Worm (Caenorhabditis elegans) whole organism, L4 larva: ENCODE results near the gene stc-1.
A peak's percentile ranks its signal among the peaks of the same experiment; 100 is the strongest.

ENCODE experiments used
- D1046.2 ChIP-seq: fragments of 200-800 bp; sonication (Bioruptor generic); IDR thresholded peaks from 2 replicates; pipeline ENCODE4 v1.3.6; 2022; ENCODE audit warnings: missing genetic modification characterization, missing compliant biosample characterization
- T26A8.4 ChIP-seq: fragments of 200-800 bp; sonication (Bioruptor generic); IDR thresholded peaks from 2 replicates; pipeline ENCODE4 v1.3.6; 2022; ENCODE audit warnings: missing genetic modification characterization, missing compliant biosample characterization
- Y48G9A.11 ChIP-seq: fragments of 200-800 bp; sonication (Bioruptor generic); IDR thresholded peaks from 2 replicates; pipeline ENCODE4 v1.3.6; 2022; ENCODE audit warnings: missing genetic modification reagents, missing genetic modification characterization, missing compliant biosample characterization
- ZK337.2 ChIP-seq: fragments of 200-800 bp; sonication (Bioruptor generic); IDR thresholded peaks from 2 replicates; pipeline ENCODE4 v1.3.6; 2022; ENCODE audit warnings: missing genetic modification reagents, missing genetic modification characterization, missing compliant biosample characterization
- aha-1 ChIP-seq: fragments of 150-350 bp; peaks from one replicate; lab custom pipeline; 2014; ENCODE audit warnings: missing biosample characterization, missing genetic modification characterization
- ama-1 ChIP-seq: fragments of 150-350 bp; optimal IDR thresholded peaks from 2 replicates; lab custom pipeline; 2014; ENCODE audit warnings: inconsistent platforms, mixed read lengths
- ceh-62 ChIP-seq: sonication (generic microtip); optimal IDR thresholded peaks from 2 replicates; lab custom pipeline; 2017; ENCODE audit warnings: missing biosample characterization, missing genetic modification characterization
- cey-2 ChIP-seq: sonication (generic microtip); optimal IDR thresholded peaks from 3 replicates; lab custom pipeline; 2017; ENCODE audit warnings: missing genetic modification characterization, mild to moderate bottlenecking, missing compliant biosample characterization, antibody characterized with exemption, borderline replicate concordance; ENCODE audit not compliant: insufficient read depth
- ctbp-1 ChIP-seq: fragments of 200-800 bp; sonication (Bioruptor generic); IDR thresholded peaks from 2 replicates; pipeline ENCODE4 v1.3.6; 2022; ENCODE audit warnings: missing genetic modification reagents, missing genetic modification characterization, missing compliant biosample characterization
- daf-16 ChIP-seq, 3 experiments: sonication (generic microtip); optimal IDR thresholded peaks; 2 replicates each; lab custom pipeline; 2016 to 2017; ENCODE audit warnings: missing genetic modification characterization in 3 of 3, missing genetic modification reagents in 3 of 3, mild to moderate bottlenecking in 2 of 3, missing compliant biosample characterization in 2 of 3, missing biosample characterization in 1 of 3, moderate library complexity in 1 of 3
- daf-19 ChIP-seq: fragments of 200-800 bp; sonication (Bioruptor generic); conservative IDR thresholded peaks from 2 replicates; pipeline ENCODE4 v1.3.6; 2022; ENCODE audit warnings: missing genetic modification characterization, missing compliant biosample characterization
- daf-8 ChIP-seq: fragments of 200-800 bp; sonication (Bioruptor generic); IDR thresholded peaks from 2 replicates; pipeline ENCODE4 v1.3.6; 2022; ENCODE audit warnings: missing genetic modification characterization, missing compliant biosample characterization
- dmd-8 ChIP-seq: fragments of 200-800 bp; sonication (Bioruptor generic); IDR thresholded peaks from 2 replicates; pipeline ENCODE4 v1.3.6; 2022; ENCODE audit warnings: missing genetic modification characterization, missing compliant biosample characterization
- dpl-1 ChIP-seq: fragments of 150-350 bp; optimal IDR thresholded peaks from 2 replicates; lab custom pipeline; 2014; ENCODE audit warnings: missing biosample characterization, missing genetic modification reagents, missing genetic modification characterization
- duxl-1 ChIP-seq: sonication (generic microtip); optimal IDR thresholded peaks from 2 replicates; lab custom pipeline; 2016; ENCODE audit warnings: mild to moderate bottlenecking, missing genetic modification characterization, moderate library complexity, missing compliant biosample characterization; ENCODE audit not compliant: poor library complexity
- dve-1 ChIP-seq: sonication (generic microtip); optimal IDR thresholded peaks from 2 replicates; lab custom pipeline; 2017; ENCODE audit warnings: antibody characterized with exemption, mild to moderate bottlenecking, missing genetic modification characterization, missing compliant biosample characterization; ENCODE audit not compliant: insufficient read depth
- egl-27 ChIP-seq: sonication (generic microtip); optimal IDR thresholded peaks from 3 replicates; lab custom pipeline; 2017; ENCODE audit warnings: missing biosample characterization, missing genetic modification reagents, missing genetic modification characterization
- egl-43 ChIP-seq: fragments of 200-800 bp; sonication (Bioruptor generic); IDR thresholded peaks from 2 replicates; pipeline ENCODE4 v1.3.6; 2022; ENCODE audit warnings: missing genetic modification reagents, missing genetic modification characterization, missing compliant biosample characterization
- hif-1 ChIP-seq, 2 experiments: sonication (generic microtip); optimal IDR thresholded peaks; 2 replicates each; lab custom pipeline; 2016 to 2017; ENCODE audit warnings: missing compliant biosample characterization in 2 of 2, missing genetic modification characterization in 2 of 2, missing genetic modification reagents in 2 of 2, missing genotype in 2 of 2, mild to moderate bottlenecking in 1 of 2
- jun-1 ChIP-seq: fragments of 150-350 bp; optimal IDR thresholded peaks from 2 replicates; lab custom pipeline; 2014; ENCODE audit warnings: missing biosample characterization, missing genetic modification reagents, missing genetic modification characterization
- lin-29 ChIP-seq: fragments of 200-800 bp; sonication (Bioruptor generic); IDR thresholded peaks from 2 replicates; pipeline ENCODE4 v1.3.6; 2022; ENCODE audit warnings: missing genetic modification reagents, missing genetic modification characterization, missing compliant biosample characterization
- lin-38 ChIP-seq: fragments of 200-800 bp; sonication (Bioruptor generic); IDR thresholded peaks from 2 replicates; pipeline ENCODE4 v1.3.6; 2022; ENCODE audit warnings: missing genetic modification reagents, missing genetic modification characterization, missing compliant biosample characterization
- lir-3 ChIP-seq: sonication (generic microtip); optimal IDR thresholded peaks from 2 replicates; lab custom pipeline; 2016; ENCODE audit warnings: mild to moderate bottlenecking, missing genetic modification characterization, missing compliant biosample characterization
- lsy-2 ChIP-seq, 2 experiments: fragments of 150-350 bp in 1 of 2; sonication (generic microtip) in 1 of 2; optimal IDR thresholded peaks; 2 replicates each; lab custom pipeline; 2014 to 2017; ENCODE audit warnings: missing biosample characterization in 2 of 2, missing genetic modification characterization in 2 of 2
- madf-9 ChIP-seq: fragments of 200-800 bp; sonication (Bioruptor generic); conservative IDR thresholded peaks from 2 replicates; pipeline ENCODE4 v1.3.6; 2022; ENCODE audit warnings: missing genetic modification reagents, missing genetic modification characterization, missing compliant biosample characterization
- mes-2 ChIP-seq: sonication (generic microtip); optimal IDR thresholded peaks from 2 replicates; lab custom pipeline; 2016; ENCODE audit warnings: missing genotype, mild to moderate bottlenecking, missing genetic modification characterization, missing compliant biosample characterization; ENCODE audit not compliant: poor library complexity, severe bottlenecking
- nhr-102 ChIP-seq: sonication (generic microtip); optimal IDR thresholded peaks from 2 replicates; lab custom pipeline; 2016; ENCODE audit warnings: mild to moderate bottlenecking, missing genetic modification characterization, moderate library complexity, missing compliant biosample characterization
- nhr-11 ChIP-seq: fragments of 150-350 bp; optimal IDR thresholded peaks from 2 replicates; lab custom pipeline; 2014; ENCODE audit warnings: missing biosample characterization, missing genetic modification characterization
- nhr-111 ChIP-seq: fragments of 200-800 bp; sonication (Bioruptor generic); optimal IDR thresholded peaks from 2 replicates; lab custom pipeline; 2018; ENCODE audit warnings: mild to moderate bottlenecking, missing genetic modification characterization, missing compliant biosample characterization
- nhr-25 ChIP-seq: sonication (generic microtip); optimal IDR thresholded peaks from 2 replicates; lab custom pipeline; 2017; ENCODE audit warnings: missing genetic modification characterization, mild to moderate bottlenecking, missing compliant biosample characterization, antibody characterized with exemption, moderate library complexity, borderline replicate concordance; ENCODE audit not compliant: insufficient read depth
- nhr-41 ChIP-seq: fragments of 200-800 bp; sonication (Bioruptor generic); IDR thresholded peaks from 2 replicates; pipeline ENCODE4 v1.3.6; 2022; ENCODE audit warnings: missing genetic modification reagents, missing genetic modification characterization, missing compliant biosample characterization
- nhr-48 ChIP-seq: sonication (generic microtip); optimal IDR thresholded peaks from 2 replicates; lab custom pipeline; 2016; ENCODE audit warnings: mild to moderate bottlenecking, missing genetic modification characterization, missing compliant biosample characterization
- nhr-6 ChIP-seq: fragments of 150-350 bp; optimal IDR thresholded peaks from 2 replicates; lab custom pipeline; 2014; ENCODE audit warnings: missing biosample characterization, missing genetic modification characterization
- nhr-76 ChIP-seq: fragments of 150-350 bp; optimal IDR thresholded peaks from 2 replicates; lab custom pipeline; 2014; ENCODE audit warnings: missing biosample characterization, missing genetic modification characterization
- nhr-77 ChIP-seq: fragments of 150-350 bp; optimal IDR thresholded peaks from 2 replicates; lab custom pipeline; 2014; ENCODE audit warnings: missing biosample characterization, missing genetic modification characterization
- pha-4 ChIP-seq, 2 experiments: fragments of 150-350 bp in 1 of 2; fragments of 200-800 bp in 1 of 2; sonication (Bioruptor generic) in 1 of 2; IDR thresholded peaks in 1 of 2; optimal IDR thresholded peaks in 1 of 2; 2 replicates each; pipeline versions ENCODE4 v1.3.6 to Lab custom; 2014 to 2022; ENCODE audit warnings: missing genetic modification characterization in 2 of 2, missing genetic modification reagents in 2 of 2, missing biosample characterization in 1 of 2, missing compliant biosample characterization in 1 of 2
- pqm-1 ChIP-seq: sonication (generic microtip); optimal IDR thresholded peaks from 2 replicates; lab custom pipeline; 2017; ENCODE audit warnings: missing biosample characterization, missing genetic modification characterization
- saeg-2 ChIP-seq: fragments of 200-800 bp; sonication (Bioruptor generic); IDR thresholded peaks from 2 replicates; pipeline ENCODE4 v1.3.6; 2022; ENCODE audit warnings: missing genetic modification reagents, missing genetic modification characterization, missing compliant biosample characterization
- sdz-12 ChIP-seq: fragments of 200-800 bp; sonication (Bioruptor generic); optimal IDR thresholded peaks from 2 replicates; lab custom pipeline; 2018; ENCODE audit warnings: mild to moderate bottlenecking, missing genetic modification characterization, missing compliant biosample characterization
- set-16 ChIP-seq: fragments of 200-800 bp; sonication (Bioruptor generic); IDR thresholded peaks from 2 replicates; pipeline ENCODE4 v1.3.6; 2022; ENCODE audit warnings: missing genetic modification reagents, missing genetic modification characterization, missing compliant biosample characterization
- skn-1 ChIP-seq: fragments of 150-350 bp; optimal IDR thresholded peaks from 2 replicates; lab custom pipeline; 2014; ENCODE audit warnings: missing biosample characterization, missing genetic modification characterization
- tag-97 ChIP-seq: fragments of 200-800 bp; sonication (Bioruptor generic); IDR thresholded peaks from 2 replicates; pipeline ENCODE4 v1.3.6; 2022; ENCODE audit warnings: missing genetic modification characterization, missing compliant biosample characterization
- unc-62 ChIP-seq, 3 experiments: fragments of 150-350 bp in 1 of 3; sonication (generic microtip); optimal IDR thresholded peaks in 2 of 3; peaks in 1 of 3; 1 replicate in 1 of 3; 2 replicates in 2 of 3; lab custom pipeline; 2014 to 2017; ENCODE audit warnings: missing biosample characterization in 3 of 3, missing genetic modification characterization in 3 of 3, missing genetic modification reagents in 3 of 3, missing genotype in 1 of 3
- vab-7 ChIP-seq: fragments of 200-800 bp; sonication (Bioruptor generic); IDR thresholded peaks from 2 replicates; pipeline ENCODE4 v1.3.6; 2022; ENCODE audit warnings: missing genetic modification reagents, missing genetic modification characterization, missing compliant biosample characterization
- zfp-3 ChIP-seq: fragments of 200-800 bp; sonication (Bioruptor generic); conservative IDR thresholded peaks from 2 replicates; pipeline ENCODE4 v1.3.6; 2022; ENCODE audit warnings: missing genetic modification reagents, missing genetic modification characterization, missing compliant biosample characterization
- zip-2 ChIP-seq: fragments of 150-350 bp; optimal IDR thresholded peaks from 2 replicates; lab custom pipeline; 2014; ENCODE audit warnings: missing biosample characterization, missing genetic modification characterization

Gene stc-1

ce11 chrII:8569038-8569977, 3.4 kb upstream of the stc-1 start, which contains the start of the genes col-38 and rpl-5 (continued):
- TF ChIP-seq ctbp-1 (GFP tag; lab: Robert Waterston, UW), result no peak
- peak; percentile 87 for TF ChIP-seq nhr-11
- TF ChIP-seq pha-4 (GFP tag; IDR thresholded peaks at IDR 0.05; lab: Robert Waterston, UW), result no peak
- peak; percentile 84 for TF ChIP-seq pha-4 (tag; optimal IDR thresholded peaks at IDR 0.05; lab: Kevin White, UChicago)
- TF ChIP-seq T26A8.4 (GFP tag; lab: Robert Waterston, UW), result peak; percentile 69
- peak; percentile 93 for TF ChIP-seq nhr-77 (tag; lab: Kevin White, UChicago)
- TF ChIP-seq daf-16 (GFP tag; optimal IDR thresholded peaks at IDR 0.05; lab: Kevin White, UChicago), result no peak
- TF ChIP-seq daf-16 (tag; optimal IDR thresholded peaks at IDR 0.05; lab: Kevin White, UChicago), result peak; percentile 79
- TF ChIP-seq zip-2 (tag; lab: Kevin White, UChicago), result peak; percentile 7
- 0 out of 2 replicates have a peak, but pooled peaks have one; percentile 51 for TF ChIP-seq daf-19 (GFP tag; lab: Robert Waterston, UW)
- no peak for TF ChIP-seq tag-97
- TF ChIP-seq jun-1, result peak; percentile 0
- TF ChIP-seq lir-3 (tag; lab: Kevin White, UChicago), result no peak
- no peak for TF ChIP-seq Y48G9A.11 (GFP tag; lab: Robert Waterston, UW)
- no peak for TF ChIP-seq D1046.2 (GFP tag; lab: Robert Waterston, UW)
- TF ChIP-seq lin-29, result no peak
- TF ChIP-seq pqm-1 (tag; lab: Kevin White, UChicago), result no peak
- TF ChIP-seq madf-9, result no peak
- peak; percentile 92 for TF ChIP-seq mes-2 (tag; lab: Kevin White, UChicago)
- TF ChIP-seq lsy-2 (tag; optimal IDR thresholded peaks at IDR 0.05; lab: Kevin White, UChicago), result peak; percentile 89 to 98
- TF ChIP-seq unc-62 (GFP tag; optimal IDR thresholded peaks at IDR 0.05 in 1 of 2; lab: Kevin White, UChicago), result peak in 1 of 2 experiments; percentile 96
- no peak for TF ChIP-seq unc-62 (tag; optimal IDR thresholded peaks at IDR 0.05; lab: Kevin White, UChicago)
- no peak for TF ChIP-seq nhr-41 (GFP tag; lab: Robert Waterston, UW)
- TF ChIP-seq skn-1 (tag; lab: Kevin White, UChicago), result no peak
- peak; percentile 34 for TF ChIP-seq nhr-25 (tag; lab: Kevin White, UChicago)
- TF ChIP-seq nhr-76 (tag; lab: Kevin White, UChicago), result no peak
- TF ChIP-seq nhr-48 (tag; lab: Kevin White, UChicago), result peak; percentile 55
- peak; percentile 91 for TF ChIP-seq lin-38 (GFP tag; lab: Robert Waterston, UW)
- TF ChIP-seq set-16 (GFP tag; lab: Robert Waterston, UW), result no peak
- TF ChIP-seq aha-1 (tag; lab: Kevin White, UChicago), result peak; percentile 97
- TF ChIP-seq dmd-8 (GFP tag; lab: Robert Waterston, UW), result no peak
- TF ChIP-seq dpl-1 (GFP tag; lab: Kevin White, UChicago), result peak; percentile 96
- no peak for TF ChIP-seq vab-7
- TF ChIP-seq ceh-62 (tag; lab: Kevin White, UChicago), result no peak
- TF ChIP-seq saeg-2, result no peak
- TF ChIP-seq nhr-111, result no peak
- peak; percentile 90 for TF ChIP-seq dve-1 (tag; lab: Kevin White, UChicago)
- TF ChIP-seq egl-43 (GFP tag; lab: Robert Waterston, UW), result no peak
- peak; percentile 66 for TF ChIP-seq nhr-102
- 0 out of 2 replicates have a peak, but pooled peaks have one; percentile 65 for TF ChIP-seq zfp-3 (GFP tag; lab: Robert Waterston, UW)
- no peak for TF ChIP-seq daf-8 (GFP tag; lab: Robert Waterston, UW)
- TF ChIP-seq nhr-6 (tag; lab: Kevin White, UChicago), result peak; percentile 88
- TF ChIP-seq ZK337.2, result no peak
- no peak for TF ChIP-seq sdz-12 (GFP tag; lab: Kevin White, UChicago)
- peak in 1 of 2 experiments; percentile 78 for TF ChIP-seq hif-1 (tag; optimal IDR thresholded peaks at IDR 0.05; lab: Kevin White, UChicago)
- peak; percentile 53 for TF ChIP-seq duxl-1 (tag; lab: Kevin White, UChicago)
- TF ChIP-seq ama-1 (lab: Kevin White, UChicago), result peak; percentile 65
- no peak for TF ChIP-seq egl-27 (tag; lab: Kevin White, UChicago)
- no peak for TF ChIP-seq cey-2
